4 worm cellular contexts compared by ENCODE assay signal in the genomic region with DNA sequence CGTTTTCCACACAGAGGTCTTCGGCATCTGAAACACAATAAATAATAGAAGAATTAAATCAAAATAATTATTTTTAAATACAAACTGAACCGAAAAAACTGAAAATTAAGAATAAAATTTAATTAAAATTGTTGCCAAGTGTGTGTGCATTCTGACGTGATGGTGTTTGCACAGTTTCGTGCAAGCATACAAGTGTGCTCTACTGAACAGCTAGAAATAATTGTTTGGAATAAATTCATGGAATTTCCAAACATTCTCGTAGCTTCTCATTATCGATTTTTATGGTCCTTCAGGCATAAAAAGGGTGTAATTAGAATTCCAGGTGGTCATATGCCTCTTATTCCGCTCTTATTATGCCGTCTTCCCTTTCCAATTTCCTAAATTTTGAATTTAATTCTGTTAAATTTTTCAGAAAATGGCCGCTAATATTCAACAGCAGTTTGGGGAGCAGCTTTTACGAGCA.
TF ChIP-seq lines count a peak whose summit lies in the region.

Gene mrps-17, minus strand, starts transcription at position 33 of the 463 bp plus-strand sequence.
Gene txdc-9, plus strand, starts transcription at position 413 of the 463 bp plus-strand sequence.

TF ChIP-seq in whole organism, L2 larva, 48 proteins besides CTCF, POLR2A, EP300 and RAD21 (continues in another document):
- TF ChIP-seq nhr-21 (tag; optimal IDR thresholded peaks at IDR 0.05; lab: Kevin White, UChicago) (peak; percentile 47), dmd-4 (tag; optimal IDR thresholded peaks at IDR 0.05; lab: Kevin White, UChicago) (no peak), ceh-16 (tag; optimal IDR thresholded peaks at IDR 0.05; lab: Kevin White, UChicago) (no peak), F13H6.1 (tag; optimal IDR thresholded peaks at IDR 0.05; lab: Kevin White, UChicago) (peak; percentile 60), mbf-1 (tag; optimal IDR thresholded peaks at IDR 0.05; lab: Kevin White, UChicago) (no peak), peb-1 (tag; optimal IDR thresholded peaks at IDR 0.05; lab: Kevin White, UChicago) (no peak), Y55F3AM.14 (GFP tag; optimal IDR thresholded peaks at IDR 0.05; lab: Kevin White, UChicago) (no peak), nhr-237 (tag; optimal IDR thresholded peaks at IDR 0.05; lab: Kevin White, UChicago) (no peak), sma-9 (GFP tag; optimal IDR thresholded peaks at IDR 0.05; lab: Kevin White, UChicago) (peak; percentile 75), sma-9 (tag; optimal IDR thresholded peaks at IDR 0.05; lab: Kevin White, UChicago) (no peak), nhr-77 (tag; optimal IDR thresholded peaks at IDR 0.05; lab: Kevin White, UChicago) (no peak), ztf-1 (GFP tag; conservative IDR thresholded peaks at IDR 0.05; lab: Robert Waterston, UW) (no peak), C34F6.9 (tag; optimal IDR thresholded peaks at IDR 0.05; lab: Kevin White, UChicago) (peak; percentile 97), nhr-23 (tag; optimal IDR thresholded peaks at IDR 0.05; lab: Kevin White, UChicago) (no peak), alr-1 (tag; optimal IDR thresholded peaks at IDR 0.05; lab: Kevin White, UChicago) (peak; percentile 94), nhr-12 (tag; optimal IDR thresholded peaks at IDR 0.05; lab: Kevin White, UChicago) (no peak), unc-55 (GFP tag; optimal IDR thresholded peaks at IDR 0.05; lab: Kevin White, UChicago) (peak; percentile 97), nhr-6 (tag; optimal IDR thresholded peaks at IDR 0.05; lab: Kevin White, UChicago) (peak; percentile 58), mdl-1 (tag; optimal IDR thresholded peaks at IDR 0.05; lab: Kevin White, UChicago) (no peak), nhr-11 (tag; optimal IDR thresholded peaks at IDR 0.05; lab: Kevin White, UChicago) (peak; percentile 6), unc-62 (GFP tag; optimal IDR thresholded peaks at IDR 0.05; lab: Kevin White, UChicago) (no peak), mab-5 (tag; optimal IDR thresholded peaks at IDR 0.05; lab: Kevin White, UChicago) (peak; percentile 64)

TF ChIP-seq in whole organism, L4 larva, 104 proteins besides CTCF, POLR2A, EP300 and RAD21 (continues in another document):
- TF ChIP-seq lim-7 (GFP tag; IDR thresholded peaks at IDR 0.05; lab: Robert Waterston, UW), result no peak
- TF ChIP-seq ctbp-1 (GFP tag; IDR thresholded peaks at IDR 0.05; lab: Robert Waterston, UW), result no peak
- TF ChIP-seq dpl-1 (GFP tag; optimal IDR thresholded peaks at IDR 0.05; lab: Kevin White, UChicago), result peak; percentile 75
- TF ChIP-seq ceh-32 (tag; optimal IDR thresholded peaks at IDR 0.05; lab: Kevin White, UChicago; ENCODE audit: poor library complexity), result no peak
- TF ChIP-seq hlh-11 (tag; optimal IDR thresholded peaks at IDR 0.05; lab: Kevin White, UChicago), result peak; percentile 42
- no peak for TF ChIP-seq T26A8.4 (GFP tag; IDR thresholded peaks at IDR 0.05; lab: Robert Waterston, UW)
- peak; percentile 63 for TF ChIP-seq ces-1 (GFP tag; optimal IDR thresholded peaks at IDR 0.05; lab: Kevin White, UChicago)
- peak; percentile 17 to 92 for TF ChIP-seq lsy-2 (tag; optimal IDR thresholded peaks at IDR 0.05; lab: Kevin White, UChicago)
- peak; percentile 61 for TF ChIP-seq hmg-1.1 (GFP tag; IDR thresholded peaks at IDR 0.05; lab: Robert Waterston, UW)
- TF ChIP-seq nhr-77 (tag; optimal IDR thresholded peaks at IDR 0.05; lab: Kevin White, UChicago), result peak; percentile 56
- peak; percentile 52 for TF ChIP-seq nhr-28 (tag; optimal IDR thresholded peaks at IDR 0.05; lab: Kevin White, UChicago)
- TF ChIP-seq mes-2 (tag; optimal IDR thresholded peaks at IDR 0.05; lab: Kevin White, UChicago; ENCODE audit: poor library complexity, severe bottlenecking), result peak; percentile 89
- TF ChIP-seq mdl-1 (tag; optimal IDR thresholded peaks at IDR 0.05; lab: Kevin White, UChicago), result peak in 1 of 2 experiments; percentile 19
- peak; percentile 90 for TF ChIP-seq aha-1 (tag; lab: Kevin White, UChicago)
- no peak for TF ChIP-seq Y48G9A.11 (GFP tag; IDR thresholded peaks at IDR 0.05; lab: Robert Waterston, UW)
- TF ChIP-seq fkh-10 (GFP tag; optimal IDR thresholded peaks at IDR 0.05; lab: Kevin White, UChicago), result peak; percentile 30
- TF ChIP-seq dve-1 (tag; optimal IDR thresholded peaks at IDR 0.05; lab: Kevin White, UChicago; ENCODE audit: insufficient read depth), result peak; percentile 71
- peak; percentile 31 for TF ChIP-seq lin-13 (GFP tag; optimal IDR thresholded peaks at IDR 0.05; lab: Kevin White, UChicago)
- peak; percentile 73 for TF ChIP-seq rbr-2 (tag; optimal IDR thresholded peaks at IDR 0.05; lab: Kevin White, UChicago)
- no peak for TF ChIP-seq pha-4 (GFP tag; IDR thresholded peaks at IDR 0.05; lab: Robert Waterston, UW)
- peak; percentile 58 for TF ChIP-seq pha-4 (tag; optimal IDR thresholded peaks at IDR 0.05; lab: Kevin White, UChicago)
- TF ChIP-seq lin-38 (GFP tag; IDR thresholded peaks at IDR 0.05; lab: Robert Waterston, UW), result peak; percentile 93

TF ChIP-seq in whole organism, late embryonic, 69 proteins besides CTCF, POLR2A, EP300 and RAD21:
- TF ChIP-seq zip-5 (tag; optimal IDR thresholded peaks at IDR 0.05; lab: Kevin White, UChicago) (no peak), ceh-14 (tag; optimal IDR thresholded peaks at IDR 0.05; lab: Kevin White, UChicago) (peak; percentile 94), nfya-1 (tag; optimal IDR thresholded peaks at IDR 0.05; lab: Kevin White, UChicago) (peak; percentile 65), K02D7.2 (tag; optimal IDR thresholded peaks at IDR 0.05; lab: Kevin White, UChicago) (no peak), unc-55 (GFP tag; optimal IDR thresholded peaks at IDR 0.05; lab: Kevin White, UChicago) (peak; percentile 27), unc-42 (tag; optimal IDR thresholded peaks at IDR 0.05; lab: Kevin White, UChicago) (peak; percentile 99), ceh-34 (tag; optimal IDR thresholded peaks at IDR 0.05; lab: Kevin White, UChicago) (peak; percentile 31), ceh-48 (tag; optimal IDR thresholded peaks at IDR 0.05; lab: Kevin White, UChicago) (peak; percentile 47), tbx-2 (tag; optimal IDR thresholded peaks at IDR 0.05; lab: Kevin White, UChicago) (peak; percentile 36), ceh-31 (tag; optimal IDR thresholded peaks at IDR 0.05; lab: Kevin White, UChicago) (peak; percentile 66), mec-3 (tag; optimal IDR thresholded peaks at IDR 0.05; lab: Kevin White, UChicago; ENCODE audit: borderline replicate concordance) (no peak), ceh-2 (tag; optimal IDR thresholded peaks at IDR 0.05; lab: Kevin White, UChicago) (peak; percentile 21), unc-86 (tag; optimal IDR thresholded peaks at IDR 0.05; lab: Kevin White, UChicago) (peak; percentile 52)

TF ChIP-seq in whole organism, mixed stage, embryonic, 35 proteins besides CTCF, POLR2A, EP300 and RAD21:
- no peak for TF ChIP-seq elt-3 (tag; optimal IDR thresholded peaks at IDR 0.05; lab: Kevin White, UChicago)
- peak; percentile 48 for TF ChIP-seq lin-13 (tag; optimal IDR thresholded peaks at IDR 0.05; lab: Kevin White, UChicago)
- TF ChIP-seq unc-39 (tag; optimal IDR thresholded peaks at IDR 0.05; lab: Kevin White, UChicago), result no peak
- TF ChIP-seq nhr-237 (tag; optimal IDR thresholded peaks at IDR 0.05; lab: Kevin White, UChicago), result no peak
- TF ChIP-seq ceh-39 (tag; optimal IDR thresholded peaks at IDR 0.05; lab: Kevin White, UChicago), result no peak
- TF ChIP-seq mls-2 (tag; optimal IDR thresholded peaks at IDR 0.05; lab: Kevin White, UChicago), result no peak
- no peak for TF ChIP-seq ceh-83 (GFP tag; optimal IDR thresholded peaks at IDR 0.05; lab: Kevin White, UChicago)
- peak; percentile 30 for TF ChIP-seq hlh-1 (tag; optimal IDR thresholded peaks at IDR 0.05; lab: Kevin White, UChicago)
- peak; percentile 75 for TF ChIP-seq mep-1 (tag; optimal IDR thresholded peaks at IDR 0.05; lab: Kevin White, UChicago)
- TF ChIP-seq sem-2 (GFP tag; optimal IDR thresholded peaks at IDR 0.05; lab: Kevin White, UChicago), result no peak
- TF ChIP-seq ces-1 (GFP tag; optimal IDR thresholded peaks at IDR 0.05; lab: Kevin White, UChicago), result peak; percentile 99
- peak; percentile 70 for TF ChIP-seq ham-2 (GFP tag; optimal IDR thresholded peaks at IDR 0.05; lab: Kevin White, UChicago)
- no peak for TF ChIP-seq nhr-28 (tag; optimal IDR thresholded peaks at IDR 0.05; lab: Kevin White, UChicago)
- no peak for TF ChIP-seq blmp-1 (tag; optimal IDR thresholded peaks at IDR 0.05; lab: Kevin White, UChicago)
- TF ChIP-seq sptf-1 (tag; optimal IDR thresholded peaks at IDR 0.05; lab: Kevin White, UChicago), result peak; percentile 55
- peak; percentile 80 for TF ChIP-seq ceh-43 (GFP tag; optimal IDR thresholded peaks at IDR 0.05; lab: Kevin White, UChicago)
- TF ChIP-seq lsy-2 (tag; optimal IDR thresholded peaks at IDR 0.05; lab: Kevin White, UChicago), result peak; percentile 81
- TF ChIP-seq pha-4 (tag; optimal IDR thresholded peaks at IDR 0.05; lab: Kevin White, UChicago), result peak; percentile 86
- no peak for TF ChIP-seq cnd-1 (tag; optimal IDR thresholded peaks at IDR 0.05; lab: Kevin White, UChicago)
- no peak for TF ChIP-seq zip-8 (tag; optimal IDR thresholded peaks at IDR 0.05; lab: Kevin White, UChicago)
TF ChIP-seq in whole organism, mixed stage, embryonic: peak in this region for 9.
